Fruit fly (Drosophila melanogaster): ENCODE results near the gene CG5641.
A peak's percentile ranks its signal among the peaks of the same experiment; 100 is the strongest.

Gene CG5641

DNA sequence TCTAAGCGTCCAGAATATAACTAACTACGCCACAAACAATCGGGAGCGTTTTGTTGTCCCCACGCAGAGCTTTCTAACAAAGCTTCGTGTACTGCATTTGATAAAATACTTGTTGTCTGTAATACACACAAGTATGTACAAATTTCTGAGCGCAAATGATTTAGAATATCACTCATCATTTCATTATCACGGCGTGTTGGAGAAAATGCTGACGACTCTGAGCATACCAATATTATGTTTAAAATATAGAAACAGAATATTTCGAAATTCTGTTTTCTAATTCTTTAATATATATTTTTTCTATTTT, 23.2 kb downstream of the CG5641 start, which contains the start of gene Cyp9f2:
Gene Cyp9f2 (minus strand): TSS at position 101 of the 307 bp plus-strand sequence.
- TF ChIP-seq CG11617 (GFP tag; optimal IDR thresholded peaks at IDR 0.05) = no peak
- TF ChIP-seq cnc (optimal IDR thresholded peaks at IDR 0.05) = no peak
- TF ChIP-seq cic (GFP tag; optimal IDR thresholded peaks at IDR 0.05) = peak; percentile 69

DNA sequence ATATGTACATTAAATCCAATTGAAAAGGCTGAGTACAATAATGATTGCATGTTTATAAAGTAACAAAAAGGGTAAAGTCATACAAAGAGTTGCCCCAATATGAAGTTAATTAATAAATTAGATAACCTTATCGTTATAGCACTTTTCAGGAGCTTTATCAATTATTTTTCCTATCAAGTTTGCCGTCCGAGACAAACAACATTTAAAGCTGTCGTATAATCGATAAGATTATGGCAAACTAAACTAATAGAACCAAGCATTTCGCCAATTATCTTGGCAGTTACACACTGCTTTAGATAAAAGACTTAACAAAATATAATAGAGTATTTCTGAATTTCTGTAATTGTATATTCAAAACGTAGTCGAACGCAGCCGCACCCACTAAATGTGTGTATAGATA, 23.9 kb downstream of the CG5641 start:
- TF ChIP-seq tj (GFP tag; optimal IDR thresholded peaks at IDR 0.05) (no peak), kay (GFP tag; ENCODE audit: borderline replicate concordance) (peak; percentile 77)

DNA sequence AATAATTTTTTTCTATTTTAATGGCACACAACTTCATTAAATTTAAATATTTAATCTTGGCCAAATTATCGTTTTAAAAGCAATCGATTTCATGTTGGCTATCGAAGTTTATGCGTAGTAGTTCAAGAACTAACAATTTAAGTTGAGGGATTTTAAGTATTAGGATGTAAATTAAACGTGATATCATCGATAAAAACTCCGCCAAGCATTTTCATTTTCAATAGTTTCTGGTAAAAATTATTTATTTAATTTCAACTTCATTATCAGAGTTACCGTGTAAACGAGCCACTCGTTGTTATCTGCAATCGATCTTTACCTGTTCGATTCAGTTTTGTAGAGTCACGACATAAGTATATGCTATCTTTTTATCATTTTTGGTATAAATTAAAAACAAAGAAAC, 26.1 kb downstream of the CG5641 start:
- TF ChIP-seq cnc (optimal IDR thresholded peaks at IDR 0.05) (no peak), Mnt (GFP tag; optimal IDR thresholded peaks at IDR 0.05) (peak; percentile 91), ovo (GFP tag; optimal IDR thresholded peaks at IDR 0.05) (peak; percentile 86), tj (GFP tag; optimal IDR thresholded peaks at IDR 0.05) (peak; percentile 79), CG7045 (GFP tag; optimal IDR thresholded peaks at IDR 0.05) (peak; percentile 100), CG14711 (tag; optimal IDR thresholded peaks at IDR 0.05) (peak; percentile 96), toe (GFP tag; optimal IDR thresholded peaks at IDR 0.05) (peak; percentile 96), CG1620 (GFP tag; optimal IDR thresholded peaks at IDR 0.05) (peak; percentile 86), Hr96 (GFP tag; optimal IDR thresholded peaks at IDR 0.05) (peak; percentile 96), CG5204 (GFP tag; optimal IDR thresholded peaks at IDR 0.05) (peak; percentile 96), CG12768 (GFP tag; optimal IDR thresholded peaks at IDR 0.05) (peak; percentile 98), CG7101 (tag; optimal IDR thresholded peaks at IDR 0.05) (peak; percentile 99), bab1 (GFP tag; optimal IDR thresholded peaks at IDR 0.05) (peak; percentile 98), Clk (GFP tag; optimal IDR thresholded peaks at IDR 0.05) (peak; percentile 95), kay (GFP tag; ENCODE audit: borderline replicate concordance) (peak; percentile 99), pad (GFP tag; optimal IDR thresholded peaks at IDR 0.05) (peak; percentile 87), CG33017 (tag; optimal IDR thresholded peaks at IDR 0.05) (peak; percentile 99), CG11617 (GFP tag; optimal IDR thresholded peaks at IDR 0.05) (peak; percentile 97), Crg-1 (GFP tag; optimal IDR thresholded peaks at IDR 0.05) (peak; percentile 85), cic (GFP tag; optimal IDR thresholded peaks at IDR 0.05) (peak; percentile 88)

DNA sequence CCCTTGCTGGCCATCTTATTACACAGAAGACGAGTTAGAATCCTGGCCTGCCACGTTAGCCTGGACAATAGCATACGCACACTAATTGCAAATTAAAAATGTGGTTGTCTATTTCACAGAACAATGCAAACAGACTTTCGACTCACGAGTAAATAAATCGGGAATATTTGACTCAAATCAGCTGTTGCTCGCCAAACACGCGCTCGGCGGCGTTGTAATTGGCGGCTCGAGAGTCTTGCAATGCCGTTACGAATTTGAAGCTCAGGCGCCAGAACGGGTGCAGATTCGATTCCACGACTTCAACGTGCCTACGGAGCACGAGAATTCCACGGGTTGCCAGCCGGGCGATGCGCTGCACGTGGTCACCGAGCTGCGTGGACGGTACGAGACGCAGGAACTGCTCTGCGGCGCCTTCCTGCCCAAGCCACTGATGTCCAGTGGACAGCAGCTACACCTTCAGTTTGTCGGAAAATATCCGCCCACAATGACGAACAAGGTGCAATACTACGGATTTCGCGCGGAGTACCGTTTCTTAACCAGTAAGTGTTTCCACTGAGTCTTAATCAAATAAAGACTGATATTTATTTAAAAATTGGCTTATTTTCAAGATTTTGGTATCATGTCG, 27.3 kb downstream of the CG5641 start, which contains the start of gene DNAlig3:
Gene DNAlig3 (minus strand): TSS at position 168 of the 625 bp plus-strand sequence.
- TF ChIP-seq ovo (GFP tag; optimal IDR thresholded peaks at IDR 0.05) (no peak), CG14711 (tag; optimal IDR thresholded peaks at IDR 0.05) (peak; percentile 5), CG12768 (GFP tag; optimal IDR thresholded peaks at IDR 0.05) (peak; percentile 44), cic (GFP tag; optimal IDR thresholded peaks at IDR 0.05) (peak; percentile 30), toe (GFP tag; optimal IDR thresholded peaks at IDR 0.05) (no peak), CG33017 (tag; optimal IDR thresholded peaks at IDR 0.05) (peak; percentile 6), Mnt (GFP tag; optimal IDR thresholded peaks at IDR 0.05) (peak; percentile 32), Crg-1 (GFP tag; optimal IDR thresholded peaks at IDR 0.05) (no peak), CG7101 (tag; optimal IDR thresholded peaks at IDR 0.05) (peak; percentile 15), CG1620 (GFP tag; optimal IDR thresholded peaks at IDR 0.05) (no peak), CG5204 (GFP tag; optimal IDR thresholded peaks at IDR 0.05) (no peak), kay (GFP tag; ENCODE audit: borderline replicate concordance) (no peak), Hr96 (GFP tag; optimal IDR thresholded peaks at IDR 0.05) (no peak), Clk (GFP tag; optimal IDR thresholded peaks at IDR 0.05) (no peak), bab1 (GFP tag; optimal IDR thresholded peaks at IDR 0.05) (peak; percentile 10), tj (GFP tag; optimal IDR thresholded peaks at IDR 0.05) (no peak), pad (GFP tag; optimal IDR thresholded peaks at IDR 0.05) (no peak), CG7045 (GFP tag; optimal IDR thresholded peaks at IDR 0.05) (peak; percentile 46), cnc (optimal IDR thresholded peaks at IDR 0.05) (no peak), CG11617 (GFP tag; optimal IDR thresholded peaks at IDR 0.05) (peak; percentile 26)

DNA sequence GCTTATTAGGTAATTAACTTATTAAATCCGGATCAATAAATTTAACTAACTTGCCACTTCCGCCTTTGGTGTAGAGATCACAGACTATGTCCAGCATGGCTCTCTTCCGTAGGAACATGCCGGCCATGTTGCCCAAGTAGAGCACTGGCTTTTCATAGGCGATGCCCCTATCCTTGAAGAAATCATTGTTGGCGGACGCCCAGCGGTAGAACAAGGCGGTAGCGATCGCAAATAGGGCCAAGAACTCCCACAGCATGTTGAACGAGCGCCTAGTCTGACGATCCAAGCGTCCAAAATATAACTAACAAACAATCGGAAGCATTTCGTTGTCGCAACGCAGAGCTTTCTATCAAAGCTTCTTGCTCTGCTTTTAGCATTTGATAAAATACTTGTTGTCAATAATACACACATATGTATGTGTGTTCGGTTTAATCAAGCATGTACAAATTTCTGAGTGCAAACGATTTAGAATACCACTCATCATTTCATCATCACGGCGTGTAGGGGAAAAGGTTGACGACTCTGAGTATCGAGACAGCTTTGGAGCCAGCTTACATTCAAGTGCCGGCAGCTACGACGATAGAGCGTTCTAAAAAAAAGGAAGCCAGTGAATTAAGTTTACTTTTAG, 30.3 kb downstream of the CG5641 start, which contains the start of gene Cyp9f3:
Gene Cyp9f3 (minus strand): TSS at position 310 of the 628 bp plus-strand sequence.
- no peak for TF ChIP-seq Hr96 (GFP tag; optimal IDR thresholded peaks at IDR 0.05)
- peak; percentile 45 for TF ChIP-seq pad (GFP tag; optimal IDR thresholded peaks at IDR 0.05)
- TF ChIP-seq cic (GFP tag; optimal IDR thresholded peaks at IDR 0.05) = peak; percentile 25
- TF ChIP-seq CG7101 (tag; optimal IDR thresholded peaks at IDR 0.05) = no peak
- no peak for TF ChIP-seq Clk (GFP tag; optimal IDR thresholded peaks at IDR 0.05)
- no peak for TF ChIP-seq CG5204 (GFP tag; optimal IDR thresholded peaks at IDR 0.05)

DNA sequence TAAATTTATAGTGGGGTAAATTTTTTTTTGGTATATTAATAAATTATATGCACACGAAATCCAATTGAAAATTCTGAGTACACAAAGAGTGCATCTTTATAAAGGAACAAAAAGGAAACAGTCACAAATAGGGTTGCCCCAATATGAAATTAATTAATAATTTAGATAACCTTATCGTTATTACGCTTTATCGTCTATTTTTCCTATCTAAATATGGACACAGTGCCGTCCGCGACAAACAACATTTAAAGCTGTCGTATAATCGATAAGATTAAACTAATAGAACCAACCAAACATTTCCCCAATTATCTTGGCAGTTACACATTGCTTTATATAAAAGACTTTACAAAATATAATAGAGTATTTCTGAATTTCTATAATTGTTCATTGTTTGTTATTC, 31.0 kb downstream of the CG5641 start:
- peak; percentile 7 for TF ChIP-seq CG14711 (tag; optimal IDR thresholded peaks at IDR 0.05)
- no peak for TF ChIP-seq pad (GFP tag; optimal IDR thresholded peaks at IDR 0.05)
- TF ChIP-seq kay (GFP tag; ENCODE audit: borderline replicate concordance) = peak; percentile 88
- no peak for TF ChIP-seq Clk (GFP tag; optimal IDR thresholded peaks at IDR 0.05)
- no peak for TF ChIP-seq CG12768 (GFP tag; optimal IDR thresholded peaks at IDR 0.05)
- peak; percentile 49 for TF ChIP-seq CG7045 (GFP tag; optimal IDR thresholded peaks at IDR 0.05)

DNA sequence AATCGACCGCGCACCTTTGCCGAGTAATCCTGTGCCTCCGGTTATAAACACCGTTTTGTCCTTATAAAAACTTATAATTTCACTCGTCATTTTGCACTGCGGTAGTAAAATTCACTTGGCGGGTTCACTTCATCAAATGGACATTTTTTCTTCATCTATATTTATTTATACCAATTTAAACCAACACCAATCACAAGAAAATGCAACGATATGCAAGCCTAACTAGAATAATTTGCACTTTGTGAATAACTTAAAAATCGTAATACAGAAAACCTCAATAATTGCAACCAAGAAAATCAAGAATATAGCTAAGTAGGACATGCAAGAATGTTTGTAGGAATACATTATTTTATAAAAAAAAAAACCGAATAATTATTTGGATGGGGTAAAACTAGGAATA, 33.2 kb downstream of the CG5641 start, which contains the start of the genes CG10096 and CG10097:
Gene CG10096 (minus strand): TSS at position 101 of the 400 bp plus-strand sequence.
Gene CG10097 (minus strand): TSS at position 101 of the 400 bp plus-strand sequence.
- no peak for TF ChIP-seq tj (GFP tag; optimal IDR thresholded peaks at IDR 0.05)
- TF ChIP-seq kay (GFP tag; ENCODE audit: borderline replicate concordance) = peak; percentile 75
- TF ChIP-seq bab1 (GFP tag; optimal IDR thresholded peaks at IDR 0.05) = no peak
- TF ChIP-seq pad (GFP tag; optimal IDR thresholded peaks at IDR 0.05) = no peak
- TF ChIP-seq CG7101 (tag; optimal IDR thresholded peaks at IDR 0.05) = no peak
- TF ChIP-seq CG5204 (GFP tag; optimal IDR thresholded peaks at IDR 0.05) = no peak
